Worm (Caenorhabditis elegans): ENCODE results near the gene ZK1098.9.

DNA sequence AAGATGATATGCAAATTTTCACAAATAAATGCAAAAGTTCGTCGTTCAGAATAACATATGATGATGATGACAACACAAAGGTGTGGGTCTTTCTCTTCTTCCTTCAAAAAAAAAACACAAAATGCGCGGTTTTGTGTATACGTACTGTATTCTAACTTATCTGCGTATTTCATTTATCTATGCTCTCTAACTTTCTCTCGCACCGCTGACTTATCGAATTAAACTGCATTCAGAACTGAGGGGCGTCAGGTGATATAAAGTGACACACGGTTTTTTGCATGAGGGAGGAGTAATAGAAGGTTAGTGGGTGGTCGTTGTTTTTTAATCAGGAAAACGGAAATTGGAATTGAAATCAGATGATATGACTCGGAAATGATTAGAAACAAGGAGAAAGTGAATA, 44.0 kb upstream of the ZK1098.9 start, which contains the start of gene sod-4:
- TF ChIP-seq skn-1 (tag; optimal IDR thresholded peaks at IDR 0.05) (peak; percentile 25), ztf-11 (tag; optimal IDR thresholded peaks at IDR 0.05) (no peak)
